Worm (Caenorhabditis elegans): ENCODE data around the gene rdy-2.

ce11 chrV:13584484-13584883 lies 16.3 kb downstream of the rdy-2 start, which contains the start of gene F53F4.1:
- TF ChIP-seq ceh-16 (tag; optimal IDR thresholded peaks at IDR 0.05), result no peak
- no peak for TF ChIP-seq mdl-1 (tag; optimal IDR thresholded peaks at IDR 0.05)
- TF ChIP-seq unc-39 (tag; optimal IDR thresholded peaks at IDR 0.05), result no peak
- no peak for TF ChIP-seq ama-1 (optimal IDR thresholded peaks at IDR 0.05)
- TF ChIP-seq nhr-11 (tag; optimal IDR thresholded peaks at IDR 0.05), result no peak
- TF ChIP-seq R02D3.7 (tag; optimal IDR thresholded peaks at IDR 0.05), result no peak
- TF ChIP-seq skn-1 (tag; optimal IDR thresholded peaks at IDR 0.05), result no peak
